Worm (Caenorhabditis elegans) whole organism, L2 larva: ENCODE data around the gene C04F6.9.

Experiments
- fos-1 ChIP-seq: fragments of 150-350 bp; optimal IDR thresholded peaks from 2 replicates; lab custom pipeline; 2014; ENCODE audit warnings: missing biosample characterization, missing genetic modification characterization
- mbf-1 ChIP-seq: sonication (generic microtip); optimal IDR thresholded peaks from 2 replicates; lab custom pipeline; 2017; ENCODE audit warnings: missing biosample characterization, missing genetic modification characterization
- mdl-1 ChIP-seq, 2 experiments: fragments of 150-350 bp in 1 of 2; sonication (generic microtip) in 1 of 2; optimal IDR thresholded peaks; 2 replicates each; lab custom pipeline; 2017; ENCODE audit warnings: missing biosample characterization in 2 of 2, missing genetic modification characterization in 2 of 2
- skn-1 ChIP-seq: sonication (generic microtip); optimal IDR thresholded peaks from 2 replicates; lab custom pipeline; 2017; ENCODE audit warnings: missing biosample characterization, missing genetic modification characterization
- unc-39 ChIP-seq: fragments of 150-350 bp; optimal IDR thresholded peaks from 2 replicates; lab custom pipeline; 2014; ENCODE audit warnings: missing biosample characterization, missing genetic modification characterization
- unc-55 ChIP-seq: fragments of 150-350 bp; sonication (generic microtip); optimal IDR thresholded peaks from 3 replicates; lab custom pipeline; 2014; ENCODE audit warnings: missing biosample characterization, missing genetic modification reagents, missing genetic modification characterization

ce11 chrX:3393562-3393961, 8.2 kb upstream of the C04F6.9 start, which contains the start of gene slcf-2:
- TF ChIP-seq unc-55 (GFP tag; lab: Kevin White, UChicago) (no peak), mbf-1 (no peak), skn-1 (tag; lab: Kevin White, UChicago) (no peak), fos-1 (tag; lab: Kevin White, UChicago) (no peak), unc-39 (no peak), mdl-1 (tag; optimal IDR thresholded peaks at IDR 0.05; lab: Kevin White, UChicago) (no peak)
